Worm (Caenorhabditis elegans) whole organism, L4 larva: ENCODE results near the gene ZK154.1.

ENCODE experiments used
- F49E8.2 ChIP-seq: sonication (generic microtip); optimal IDR thresholded peaks from 2 replicates; lab custom pipeline; 2016; ENCODE audit warnings: missing compliant biosample characterization, mild to moderate bottlenecking, missing genetic modification characterization, borderline replicate concordance
- dpl-1 ChIP-seq: fragments of 150-350 bp; optimal IDR thresholded peaks from 2 replicates; lab custom pipeline; 2014; ENCODE audit warnings: missing biosample characterization, missing genetic modification reagents, missing genetic modification characterization

DNA sequence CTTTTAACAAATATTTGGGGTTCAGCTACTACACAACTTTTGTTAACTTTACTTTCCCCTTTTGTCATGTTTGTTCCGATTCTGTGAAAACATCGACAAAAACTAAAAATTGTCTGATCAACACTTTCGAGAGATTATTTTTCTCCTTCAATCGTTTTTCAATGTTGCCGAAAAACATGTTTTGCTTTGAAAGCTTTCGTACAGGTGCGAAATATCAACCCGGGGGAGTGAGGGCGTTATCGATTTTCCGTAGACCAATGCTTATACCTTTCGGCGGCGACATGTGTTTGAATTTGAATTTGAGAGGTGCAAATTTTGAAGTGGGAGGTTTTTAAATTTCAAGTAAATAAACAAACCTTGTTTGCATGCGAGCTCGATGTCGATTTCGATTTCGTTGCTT, 29.0 kb downstream of the ZK154.1 start:
- TF ChIP-seq F49E8.2 (tag; lab: Kevin White, UChicago) (no peak), dpl-1 (no peak)
